Fruit fly (Drosophila melanogaster) whole organism, adult: ENCODE measurements around the gene Lam.

Experiments used
- CG11617 ChIP-seq: fragments of 200-800 bp; sonication (Bioruptor generic); optimal IDR thresholded peaks from 2 replicates; lab custom pipeline; 2017; ENCODE audit warnings: mild to moderate bottlenecking, missing biosample characterization, missing genetic modification reagents, missing genetic modification characterization
- CG12768 ChIP-seq: fragments of 200-800 bp; sonication (Bioruptor generic); optimal IDR thresholded peaks from 2 replicates; lab custom pipeline; 2017; ENCODE audit warnings: missing biosample characterization, missing genetic modification characterization, mild to moderate bottlenecking, moderate library complexity, missing genetic modification reagents
- CG14711 ChIP-seq: fragments of 200-800 bp; sonication (Bioruptor generic); optimal IDR thresholded peaks from 2 replicates; lab custom pipeline; 2018; ENCODE audit warnings: missing biosample characterization, mild to moderate bottlenecking, missing genetic modification characterization, moderate library complexity
- CG1620 ChIP-seq: fragments of 200-800 bp; sonication (Bioruptor generic); optimal IDR thresholded peaks from 2 replicates; lab custom pipeline; 2016; ENCODE audit warnings: missing biosample characterization, missing genetic modification characterization
- CG33017 ChIP-seq: fragments of 200-800 bp; sonication (Bioruptor generic); optimal IDR thresholded peaks from 2 replicates; lab custom pipeline; 2018; ENCODE audit warnings: missing biosample characterization, mild to moderate bottlenecking, missing genetic modification characterization, moderate library complexity
- CG5204 ChIP-seq: fragments of 200-800 bp; sonication (Bioruptor generic); optimal IDR thresholded peaks from 2 replicates; lab custom pipeline; 2016; ENCODE audit warnings: missing biosample characterization, missing genetic modification characterization
- CG7045 ChIP-seq: fragments of 200-800 bp; sonication (Bioruptor generic); optimal IDR thresholded peaks from 2 replicates; lab custom pipeline; 2017; ENCODE audit warnings: missing biosample characterization, mild to moderate bottlenecking, missing genetic modification characterization
- CG7101 ChIP-seq: fragments of 200-800 bp; sonication (Bioruptor generic); optimal IDR thresholded peaks from 2 replicates; lab custom pipeline; 2018; ENCODE audit warnings: missing biosample characterization, mild to moderate bottlenecking, missing genetic modification characterization, moderate library complexity
- Clk ChIP-seq: fragments of 200-800 bp; sonication (Bioruptor generic); optimal IDR thresholded peaks from 2 replicates; lab custom pipeline; 2017; ENCODE audit warnings: missing biosample characterization, missing genetic modification characterization
- Crg-1 ChIP-seq: fragments of 200-800 bp; sonication (Bioruptor generic); optimal IDR thresholded peaks from 2 replicates; lab custom pipeline; 2016; ENCODE audit warnings: missing biosample characterization, missing genetic modification characterization
- Hr96 ChIP-seq: fragments of 200-800 bp; sonication (Bioruptor generic); optimal IDR thresholded peaks from 2 replicates; lab custom pipeline; 2016; ENCODE audit warnings: missing biosample characterization, missing genetic modification characterization
- Mnt ChIP-seq: fragments of 200-800 bp; sonication (Bioruptor generic); optimal IDR thresholded peaks from 2 replicates; lab custom pipeline; 2016; ENCODE audit warnings: missing biosample characterization, mild to moderate bottlenecking, missing genetic modification characterization
- bab1 ChIP-seq: fragments of 200-800 bp; sonication (Bioruptor generic); optimal IDR thresholded peaks from 3 replicates; lab custom pipeline; 2019; ENCODE audit warnings: missing biosample characterization, mild to moderate bottlenecking, missing genetic modification characterization, moderate library complexity
- cic ChIP-seq: fragments of 200-800 bp; sonication (Bioruptor generic); optimal IDR thresholded peaks from 2 replicates; lab custom pipeline; 2017; ENCODE audit warnings: missing biosample characterization, mild to moderate bottlenecking, missing genetic modification characterization, moderate library complexity
- cnc ChIP-seq, 2 experiments: fragments of >200 bp; optimal IDR thresholded peaks; 2 replicates each; lab custom pipeline; 2017
- kay ChIP-seq: fragments of 200-800 bp; sonication (Bioruptor generic); peaks from one replicate; lab custom pipeline; 2016; ENCODE audit warnings: missing biosample characterization, missing genetic modification characterization, borderline replicate concordance
- ovo ChIP-seq: fragments of 200-800 bp; sonication (Bioruptor generic); optimal IDR thresholded peaks from 2 replicates; lab custom pipeline; 2016; ENCODE audit warnings: missing biosample characterization, missing genetic modification characterization
- pad ChIP-seq: fragments of 200-800 bp; sonication (Bioruptor generic); optimal IDR thresholded peaks from 3 replicates; lab custom pipeline; 2017; ENCODE audit warnings: missing biosample characterization, missing genetic modification characterization, mild to moderate bottlenecking, moderate library complexity, missing genetic modification reagents
- tj ChIP-seq: fragments of 200-800 bp; sonication (Bioruptor generic); optimal IDR thresholded peaks from 3 replicates; lab custom pipeline; 2017; ENCODE audit warnings: missing biosample characterization, mild to moderate bottlenecking, missing genetic modification characterization, moderate library complexity
- toe ChIP-seq: fragments of 200-800 bp; sonication (Bioruptor generic); optimal IDR thresholded peaks from 2 replicates; lab custom pipeline; 2016; ENCODE audit warnings: missing biosample characterization, missing genetic modification characterization

The Lam gene

DNA sequence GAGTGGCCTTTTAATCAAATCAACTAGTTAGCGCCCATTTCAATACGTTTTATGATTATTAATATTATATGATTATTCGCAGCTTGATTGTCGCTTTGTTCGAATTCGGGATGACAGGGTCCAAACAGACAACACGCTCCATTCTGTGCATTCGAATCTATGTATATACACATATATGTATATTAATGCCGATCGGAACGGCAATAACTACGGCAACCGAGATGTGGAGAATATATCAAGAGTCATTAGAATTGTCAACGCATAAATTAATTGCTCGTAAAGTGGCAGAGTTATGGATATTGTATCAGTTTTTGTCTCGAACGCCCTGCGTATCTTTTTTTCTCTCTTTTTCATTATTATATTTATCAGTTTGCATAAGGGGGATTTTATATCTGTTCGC lies 39.4 kb upstream of the Lam start:
- TF ChIP-seq Hr96 (GFP tag; lab: Kevin White, UChicago) (no peak), toe (GFP tag; lab: Kevin White, UChicago) (no peak), kay (no peak), CG14711 (no peak)

- no peak for TF ChIP-seq CG11617 (GFP tag; lab: Kevin White, UChicago)
- TF ChIP-seq bab1 = no peak
- no peak for TF ChIP-seq Mnt (GFP tag; lab: Kevin White, UChicago)
Observed at dm6 chr2L:5505130-5505529, 37.1 kb upstream of the Lam start.

dm6 chr2L:5507082-5507481 lies 35.2 kb upstream of the Lam start:
- no peak for TF ChIP-seq ovo
- TF ChIP-seq Hr96 (GFP tag; lab: Kevin White, UChicago) = no peak
- TF ChIP-seq CG7101 (tag; lab: Kevin White, UChicago) = no peak
- TF ChIP-seq Crg-1 = no peak
- no peak for TF ChIP-seq CG7045 (GFP tag; lab: Kevin White, UChicago)
- TF ChIP-seq cic (GFP tag; lab: Kevin White, UChicago) = no peak
- no peak for TF ChIP-seq CG33017 (tag; lab: Kevin White, UChicago)
- no peak for TF ChIP-seq pad (GFP tag; lab: Kevin White, UChicago)
- TF ChIP-seq toe (GFP tag; lab: Kevin White, UChicago) = no peak
- TF ChIP-seq CG1620 (GFP tag; lab: Kevin White, UChicago) = no peak
- no peak for TF ChIP-seq Clk
- no peak for TF ChIP-seq CG11617 (GFP tag; lab: Kevin White, UChicago)
- no peak for TF ChIP-seq tj (GFP tag; lab: Kevin White, UChicago)
- TF ChIP-seq cnc (optimal IDR thresholded peaks at IDR 0.05; lab: Kevin White, UChicago) = no peak
- no peak for TF ChIP-seq CG12768
- no peak for TF ChIP-seq CG5204 (GFP tag; lab: Kevin White, UChicago)
- TF ChIP-seq kay = no peak
- no peak for TF ChIP-seq Mnt (GFP tag; lab: Kevin White, UChicago)
- TF ChIP-seq bab1 = no peak
- no peak for TF ChIP-seq CG14711

dm6 chr2L:5507823-5508438 lies 34.3 kb upstream of the Lam start:
- TF ChIP-seq CG12768 (no peak), CG1620 (GFP tag; lab: Kevin White, UChicago) (no peak), CG14711 (no peak), Clk (no peak), cnc (optimal IDR thresholded peaks at IDR 0.05; lab: Kevin White, UChicago) (no peak), CG5204 (GFP tag; lab: Kevin White, UChicago) (no peak), kay (no peak), Mnt (GFP tag; lab: Kevin White, UChicago) (no peak), CG7045 (GFP tag; lab: Kevin White, UChicago) (no peak), cic (GFP tag; lab: Kevin White, UChicago) (no peak), Hr96 (GFP tag; lab: Kevin White, UChicago) (no peak), Crg-1 (no peak), toe (GFP tag; lab: Kevin White, UChicago) (no peak)

dm6 chr2L:5514946-5515345 lies 27.3 kb upstream of the Lam start:
- TF ChIP-seq cnc (optimal IDR thresholded peaks at IDR 0.05; lab: Kevin White, UChicago) = no peak
- no peak for TF ChIP-seq bab1
- no peak for TF ChIP-seq CG1620 (GFP tag; lab: Kevin White, UChicago)
- TF ChIP-seq cic (GFP tag; lab: Kevin White, UChicago) = no peak
- TF ChIP-seq Crg-1 = no peak
- TF ChIP-seq kay = no peak

DNA sequence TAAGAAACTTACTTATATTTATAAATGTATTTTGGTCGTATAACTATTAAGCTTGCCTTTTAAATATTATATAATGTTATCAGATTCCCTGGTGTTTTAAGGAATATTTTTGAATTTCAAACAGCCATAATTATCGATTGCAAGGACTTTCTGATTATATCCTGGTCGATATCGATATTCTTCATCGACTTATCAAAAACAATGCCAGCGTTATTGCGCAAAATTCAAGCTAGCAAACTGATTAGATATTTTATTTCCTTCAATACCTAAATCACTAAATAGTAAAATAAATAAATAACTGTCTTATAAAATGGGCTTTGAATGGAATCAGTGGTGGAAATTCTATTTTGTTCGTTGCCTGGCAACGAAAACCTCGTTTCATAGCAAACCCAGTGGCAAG lies 24.9 kb upstream of the Lam start, which contains the start of gene CG14020:
TSS of gene CG14020 (plus strand) at position 345 of the 400 bp plus-strand sequence.
- TF ChIP-seq cnc (optimal IDR thresholded peaks at IDR 0.05; lab: Kevin White, UChicago) = no peak
- TF ChIP-seq kay = no peak
- no peak for TF ChIP-seq CG12768
- TF ChIP-seq CG33017 (tag; lab: Kevin White, UChicago) = no peak
- no peak for TF ChIP-seq Hr96 (GFP tag; lab: Kevin White, UChicago)
- no peak for TF ChIP-seq CG11617 (GFP tag; lab: Kevin White, UChicago)
- no peak for TF ChIP-seq Clk
- TF ChIP-seq CG1620 (GFP tag; lab: Kevin White, UChicago) = no peak
- no peak for TF ChIP-seq Crg-1
- no peak for TF ChIP-seq bab1
- TF ChIP-seq CG14711 = no peak
- no peak for TF ChIP-seq pad (GFP tag; lab: Kevin White, UChicago)
- no peak for TF ChIP-seq toe (GFP tag; lab: Kevin White, UChicago)
- TF ChIP-seq Mnt (GFP tag; lab: Kevin White, UChicago) = no peak
- TF ChIP-seq tj (GFP tag; lab: Kevin White, UChicago) = no peak

dm6 chr2L:5519846-5520384 lies 22.4 kb upstream of the Lam start, which contains the start of the genes CG7382 and cl:
CG7382 (minus strand) TSS chr2L:5519896.
cl (plus strand) TSS chr2L:5520135.
- TF ChIP-seq CG7101 (tag; lab: Kevin White, UChicago) (peak; percentile 21), bab1 (no peak), Hr96 (GFP tag; lab: Kevin White, UChicago) (no peak), Clk (no peak), cic (GFP tag; lab: Kevin White, UChicago) (peak; percentile 15), ovo (peak; percentile 53), toe (GFP tag; lab: Kevin White, UChicago) (peak; percentile 69), pad (GFP tag; lab: Kevin White, UChicago) (peak; percentile 99), CG1620 (GFP tag; lab: Kevin White, UChicago) (no peak), cnc (optimal IDR thresholded peaks at IDR 0.05; lab: Kevin White, UChicago) (no peak), kay (no peak), CG11617 (GFP tag; lab: Kevin White, UChicago) (peak; percentile 24), CG33017 (tag; lab: Kevin White, UChicago) (no peak), tj (GFP tag; lab: Kevin White, UChicago) (peak; percentile 82), CG5204 (GFP tag; lab: Kevin White, UChicago) (no peak), CG12768 (no peak), CG7045 (GFP tag; lab: Kevin White, UChicago) (peak; percentile 36), CG14711 (peak; percentile 92)
